Fruit fly (Drosophila melanogaster) whole organism, embryonic: ENCODE measurements around the gene Cpr67Fb.
A peak's percentile ranks its signal among the peaks of the same experiment; 100 is the strongest.

Source experiments
- Bgb ChIP-seq: fragments of 200-800 bp; sonication (Bioruptor generic); IDR thresholded peaks from 2 replicates; pipeline ENCODE4 v1.3.6; 2022; ENCODE audit warnings: missing biosample characterization, missing genetic modification characterization; ENCODE audit not compliant: partially characterized antibody
- CG10147 ChIP-seq: fragments of 200-800 bp; sonication (Bioruptor generic); optimal IDR thresholded peaks from 2 replicates; lab custom pipeline; 2019; ENCODE audit warnings: missing biosample characterization, mild to moderate bottlenecking, missing genetic modification characterization, moderate library complexity
- CG10543 ChIP-seq: fragments of 200-800 bp; sonication (Bioruptor generic); optimal IDR thresholded peaks from 3 replicates; lab custom pipeline; 2017; ENCODE audit warnings: missing biosample characterization, mild to moderate bottlenecking, missing genetic modification characterization, moderate library complexity
- CG11504 ChIP-seq: fragments of 200-800 bp; sonication (Bioruptor generic); optimal IDR thresholded peaks from 3 replicates; lab custom pipeline; 2019; ENCODE audit warnings: missing biosample characterization, mild to moderate bottlenecking, missing genetic modification characterization, moderate library complexity
- CG12071 ChIP-seq: fragments of 200-800 bp; sonication (Bioruptor generic); optimal IDR thresholded peaks from 3 replicates; lab custom pipeline; 2018; ENCODE audit warnings: missing biosample characterization, mild to moderate bottlenecking, missing genetic modification characterization
- CG12769 ChIP-seq: fragments of 200-800 bp; sonication (Bioruptor generic); optimal IDR thresholded peaks from 2 replicates; lab custom pipeline; 2019; ENCODE audit warnings: missing biosample characterization, mild to moderate bottlenecking, missing genetic modification characterization, moderate library complexity
- CG12942 ChIP-seq: fragments of 200-800 bp; sonication (Bioruptor generic); optimal IDR thresholded peaks from 3 replicates; lab custom pipeline; 2016; ENCODE audit warnings: missing biosample characterization, missing genetic modification characterization
- CG16815 ChIP-seq: fragments of 200-800 bp; sonication (Bioruptor generic); optimal IDR thresholded peaks from 3 replicates; lab custom pipeline; 2017; ENCODE audit warnings: missing biosample characterization, mild to moderate bottlenecking, missing genetic modification characterization
- CG1832 ChIP-seq: fragments of 200-800 bp; sonication (Bioruptor generic); optimal IDR thresholded peaks from 2 replicates; lab custom pipeline; 2017; ENCODE audit warnings: missing biosample characterization, mild to moderate bottlenecking, missing genetic modification characterization, inconsistent platforms
- CG31224 ChIP-seq: fragments of 200-800 bp; sonication (Bioruptor generic); IDR thresholded peaks from 2 replicates; pipeline ENCODE4 v1.3.6; 2022; ENCODE audit warnings: missing biosample characterization, missing genetic modification characterization
- CG4282 ChIP-seq: fragments of 200-800 bp; sonication (Bioruptor generic); optimal IDR thresholded peaks from 2 replicates; lab custom pipeline; 2016; ENCODE audit warnings: missing biosample characterization, missing genetic modification characterization
- CG4404 ChIP-seq: fragments of 200-800 bp; sonication (Bioruptor generic); IDR thresholded peaks from 2 replicates; pipeline ENCODE4 v1.3.6; 2022; ENCODE audit warnings: missing biosample characterization, missing genetic modification characterization
- CG6254 ChIP-seq: fragments of 200-800 bp; sonication (Bioruptor generic); optimal IDR thresholded peaks from 3 replicates; lab custom pipeline; 2017; ENCODE audit warnings: mild to moderate bottlenecking, missing biosample characterization, missing genetic modification reagents, missing genetic modification characterization
- CG7987 ChIP-seq: fragments of 200-800 bp; sonication (Bioruptor generic); optimal IDR thresholded peaks from 2 replicates; lab custom pipeline; 2018; ENCODE audit warnings: missing biosample characterization, mild to moderate bottlenecking, missing genetic modification characterization, moderate library complexity
- CG8765 ChIP-seq: fragments of 200-800 bp; sonication (Bioruptor generic); IDR thresholded peaks from 2 replicates; pipeline ENCODE4 v1.3.6; 2022; ENCODE audit warnings: missing biosample characterization, missing genetic modification characterization
- CG8924 ChIP-seq: fragments of 200-800 bp; optimal IDR thresholded peaks from 3 replicates; lab custom pipeline; 2019; ENCODE audit warnings: missing biosample characterization, mild to moderate bottlenecking, missing genetic modification characterization, moderate library complexity
- D ChIP-seq, 2 experiments: fragments of 200-800 bp in 1 of 2; fragments of >200 bp in 1 of 2; sonication (Bioruptor generic) in 1 of 2; optimal IDR thresholded peaks; 2 replicates in 1 of 2; 3 replicates in 1 of 2; lab custom pipeline; 2017; ENCODE audit warnings: mild to moderate bottlenecking in 1 of 2, missing biosample characterization in 1 of 2, missing genetic modification characterization in 1 of 2, missing genetic modification reagents in 1 of 2
- D19A ChIP-seq: fragments of 200-800 bp; optimal IDR thresholded peaks from 3 replicates; lab custom pipeline; 2019; ENCODE audit warnings: missing biosample characterization, mild to moderate bottlenecking, missing genetic modification characterization, moderate library complexity
- Dll ChIP-seq: fragments of 200-800 bp; sonication (Bioruptor generic); IDR thresholded peaks from 4 replicates; pipeline ENCODE4 v1.3.6; 2022; ENCODE audit warnings: missing biosample characterization, missing genetic modification characterization; ENCODE audit not compliant: partially characterized antibody
- MBD-R2 ChIP-seq: fragments of 200-800 bp; sonication (Bioruptor generic); IDR thresholded peaks from 2 replicates; pipeline ENCODE4 v1.3.6; 2022; ENCODE audit warnings: missing biosample characterization, missing genetic modification characterization
- Nf-YC ChIP-seq: fragments of 200-800 bp; optimal IDR thresholded peaks from 3 replicates; lab custom pipeline; 2019; ENCODE audit warnings: missing biosample characterization, mild to moderate bottlenecking, missing genetic modification characterization, moderate library complexity
- PHDP ChIP-seq: fragments of 200-800 bp; sonication (Bioruptor generic); optimal IDR thresholded peaks from 3 replicates; lab custom pipeline; 2018; ENCODE audit warnings: missing biosample characterization, mild to moderate bottlenecking, missing genetic modification characterization, moderate library complexity
- Ssrp ChIP-seq: fragments of 200-800 bp; sonication (Bioruptor generic); optimal IDR thresholded peaks from 2 replicates; lab custom pipeline; 2018; ENCODE audit warnings: missing biosample characterization, mild to moderate bottlenecking, missing genetic modification characterization, moderate library complexity
- Stat92E ChIP-seq, 3 experiments: fragments of >200 bp in 2 of 3; fragments of 200-800 bp in 1 of 3; sonication (Bioruptor generic) in 1 of 3; optimal IDR thresholded peaks; 2 replicates each; lab custom pipeline; 2017 to 2019; ENCODE audit warnings: missing biosample characterization in 3 of 3, missing genetic modification characterization in 3 of 3, mild to moderate bottlenecking in 1 of 3, moderate library complexity in 1 of 3
- Usf ChIP-seq: fragments of 200-800 bp; sonication (Bioruptor generic); optimal IDR thresholded peaks from 2 replicates; lab custom pipeline; 2017; ENCODE audit warnings: missing genotype, missing biosample characterization, missing genetic modification characterization
- chinmo ChIP-seq: fragments of 200-800 bp; sonication (Bioruptor generic); IDR thresholded peaks from 4 replicates; pipeline ENCODE4 v1.3.6; 2022; ENCODE audit warnings: missing biosample characterization, missing genetic modification characterization; ENCODE audit not compliant: partially characterized antibody
- chm ChIP-seq: fragments of 200-800 bp; sonication (Bioruptor generic); IDR thresholded peaks from 2 replicates; pipeline ENCODE4 v1.3.6; 2022; ENCODE audit warnings: missing biosample characterization, missing genetic modification characterization
- crol ChIP-seq: fragments of 200-800 bp; sonication (Bioruptor generic); IDR thresholded peaks from 2 replicates; pipeline ENCODE4 v1.3.6; 2022; ENCODE audit warnings: missing biosample characterization, missing genetic modification characterization
- gcm ChIP-seq: fragments of 200-800 bp; sonication (Bioruptor generic); optimal IDR thresholded peaks from 2 replicates; lab custom pipeline; 2019; ENCODE audit warnings: missing biosample characterization, mild to moderate bottlenecking, missing genetic modification characterization, moderate library complexity
- grau ChIP-seq: fragments of 200-800 bp; optimal IDR thresholded peaks from 3 replicates; lab custom pipeline; 2019; ENCODE audit warnings: missing biosample characterization, mild to moderate bottlenecking, missing genetic modification characterization, moderate library complexity
- gsb ChIP-seq: fragments of 200-800 bp; sonication (Bioruptor generic); IDR thresholded peaks from 2 replicates; pipeline ENCODE4 v1.3.6; 2022; ENCODE audit warnings: missing biosample characterization, missing genetic modification characterization
- her ChIP-seq: fragments of 200-800 bp; sonication (Bioruptor generic); optimal IDR thresholded peaks from 2 replicates; lab custom pipeline; 2016; ENCODE audit warnings: missing biosample characterization, missing genetic modification characterization
- hkb ChIP-seq, 2 experiments: fragments of 200-800 bp in 1 of 2; fragments of >200 bp in 1 of 2; sonication (Bioruptor generic) in 1 of 2; IDR thresholded peaks in 1 of 2; optimal IDR thresholded peaks in 1 of 2; 2 replicates each; pipeline versions ENCODE4 v1.3.6 to Lab custom; 2017 to 2022; ENCODE audit warnings: missing biosample characterization in 1 of 2, missing genetic modification characterization in 1 of 2
- lola ChIP-seq, 3 experiments: fragments of >200 bp in 2 of 3; fragments of 200-800 bp in 1 of 3; sonication (Bioruptor generic) in 1 of 3; optimal IDR thresholded peaks; 2 replicates each; lab custom pipeline; 2017 to 2019; ENCODE audit warnings: missing biosample characterization in 3 of 3, missing genetic modification characterization in 3 of 3, mild to moderate bottlenecking in 1 of 3, moderate library complexity in 1 of 3
- pho ChIP-seq: fragments of 200-800 bp; sonication (Bioruptor generic); optimal IDR thresholded peaks from 2 replicates; lab custom pipeline; 2016; ENCODE audit warnings: missing biosample characterization, missing genetic modification characterization
- pita ChIP-seq: fragments of 200-800 bp; sonication (Bioruptor generic); optimal IDR thresholded peaks from 2 replicates; lab custom pipeline; 2017; ENCODE audit warnings: missing biosample characterization, mild to moderate bottlenecking, missing genetic modification characterization
- rib ChIP-seq: fragments of 200-800 bp; sonication (Bioruptor generic); IDR thresholded peaks from 2 replicates; pipeline ENCODE4 v1.3.6; 2022; ENCODE audit warnings: missing biosample characterization, missing genetic modification characterization
- schlank ChIP-seq: fragments of 200-800 bp; sonication (Bioruptor generic); optimal IDR thresholded peaks from 2 replicates; lab custom pipeline; 2018; ENCODE audit warnings: missing biosample characterization, mild to moderate bottlenecking, missing genetic modification characterization
- sd ChIP-seq: fragments of 200-800 bp; sonication (Bioruptor generic); optimal IDR thresholded peaks from 3 replicates; lab custom pipeline; 2018; ENCODE audit warnings: missing biosample characterization, mild to moderate bottlenecking, missing genetic modification characterization, moderate library complexity
- shn ChIP-seq: fragments of 200-800 bp; sonication (Bioruptor generic); optimal IDR thresholded peaks from 3 replicates; lab custom pipeline; 2016; ENCODE audit warnings: missing biosample characterization, missing genetic modification characterization
- tap ChIP-seq: fragments of 200-800 bp; optimal IDR thresholded peaks from 3 replicates; lab custom pipeline; 2019; ENCODE audit warnings: missing biosample characterization, mild to moderate bottlenecking, missing genetic modification characterization, moderate library complexity
- tgo ChIP-seq: fragments of 200-800 bp; sonication (Bioruptor generic); IDR thresholded peaks from 3 replicates; pipeline ENCODE4 v1.3.6; 2022; ENCODE audit warnings: missing biosample characterization, missing genetic modification characterization
- tin ChIP-seq: fragments of 200-800 bp; sonication (Bioruptor generic); optimal IDR thresholded peaks from 3 replicates; lab custom pipeline; 2016; ENCODE audit warnings: missing biosample characterization, missing genetic modification characterization
- ttk ChIP-seq: fragments of 200-800 bp; sonication (Bioruptor generic); IDR thresholded peaks from 2 replicates; pipeline ENCODE4 v2.1.2; 2022; ENCODE audit warnings: missing biosample characterization, missing genetic modification characterization
- twi ChIP-seq: fragments of 200-800 bp; optimal IDR thresholded peaks from 2 replicates; lab custom pipeline; 2019; ENCODE audit warnings: missing biosample characterization, mild to moderate bottlenecking, missing genetic modification characterization, moderate library complexity
- vfl ChIP-seq: fragments of 200-800 bp; sonication (Bioruptor generic); optimal IDR thresholded peaks from 2 replicates; lab custom pipeline; 2016; ENCODE audit warnings: missing biosample characterization, missing genetic modification characterization
- zfh2 ChIP-seq: fragments of 200-800 bp; sonication (Bioruptor generic); optimal IDR thresholded peaks from 2 replicates; lab custom pipeline; 2016; ENCODE audit warnings: missing biosample characterization, missing genetic modification characterization

The Cpr67Fb gene

dm6 chr3L:10860042-10860643, 33.8 kb upstream of the Cpr67Fb start (continued):
- peak in 1 of 3 experiments; percentile 4 for TF ChIP-seq lola (GFP tag; optimal IDR thresholded peaks at IDR 0.05; lab: Kevin White, UChicago)
- TF ChIP-seq tin, result no peak
- TF ChIP-seq hkb (optimal IDR thresholded peaks at IDR 0.05; lab: Kevin White, UChicago), result no peak
- TF ChIP-seq hkb (GFP tag; IDR thresholded peaks at IDR 0.05; lab: Robert Waterston, UW), result 0 out of 2 replicates have a peak, but pooled peaks have one; percentile 7
- no peak for TF ChIP-seq PHDP (tag; lab: Kevin White, UChicago)
- peak; percentile 22; the same call in 1 of the 2 replicates for TF ChIP-seq Bgb
- peak; percentile 35 for TF ChIP-seq gcm (GFP tag; lab: Kevin White, UChicago)
- TF ChIP-seq MBD-R2, result no peak
- peak; percentile 13 for TF ChIP-seq CG7987 (GFP tag; lab: Kevin White, UChicago)
- TF ChIP-seq Nf-YC (tag; lab: Kevin White, UChicago), result peak; percentile 5
- TF ChIP-seq CG1832 (GFP tag; lab: Kevin White, UChicago), result peak; percentile 37
- no peak for TF ChIP-seq zfh2 (GFP tag; lab: Kevin White, UChicago)
- TF ChIP-seq CG4282 (GFP tag; lab: Kevin White, UChicago), result peak; percentile 19
- TF ChIP-seq tap (tag; lab: Kevin White, UChicago), result no peak
- peak; percentile 31 for TF ChIP-seq CG6254
- TF ChIP-seq chm (GFP tag; lab: Robert Waterston, UW), result peak; percentile 75; the same call in 1 of the 2 replicates
- TF ChIP-seq sd (tag; lab: Kevin White, UChicago), result peak; percentile 74
- no peak for TF ChIP-seq schlank
- no peak for TF ChIP-seq pita (GFP tag; lab: Kevin White, UChicago)
- TF ChIP-seq rib (GFP tag; lab: Robert Waterston, UW), result no peak
- TF ChIP-seq D19A, result no peak
- peak; percentile 69 for TF ChIP-seq CG12769 (tag; lab: Kevin White, UChicago)
- peak; percentile 43; the same call in 1 of the 2 replicates for TF ChIP-seq CG31224 (GFP tag; lab: Robert Waterston, UW)
- no peak for TF ChIP-seq CG8765
- TF ChIP-seq Usf (GFP tag; lab: Kevin White, UChicago), result no peak
- TF ChIP-seq CG16815 (GFP tag; lab: Kevin White, UChicago), result no peak
- TF ChIP-seq vfl, result peak; percentile 9
- TF ChIP-seq pho (GFP tag; lab: Kevin White, UChicago), result no peak
- peak; percentile 50 for TF ChIP-seq grau (tag; lab: Kevin White, UChicago)
- peak; percentile 21; the same call in 1 of the 2 replicates for TF ChIP-seq crol (GFP tag; lab: Robert Waterston, UW)
- no peak for TF ChIP-seq gsb (GFP tag; lab: Robert Waterston, UW)
- no peak for TF ChIP-seq CG12942
- TF ChIP-seq CG10543 (GFP tag; lab: Kevin White, UChicago), result peak; percentile 6
- peak; percentile 26 for TF ChIP-seq D (optimal IDR thresholded peaks at IDR 0.05; lab: Kevin White, UChicago)
- no peak for TF ChIP-seq D (GFP tag; optimal IDR thresholded peaks at IDR 0.05; lab: Kevin White, UChicago)
- 0 out of 4 replicates have a peak, but pooled peaks have one; percentile 25 for TF ChIP-seq Dll
- peak in 1 of 3 experiments; percentile 83 for TF ChIP-seq Stat92E (GFP tag; optimal IDR thresholded peaks at IDR 0.05; lab: Kevin White, UChicago)
- no peak for TF ChIP-seq Ssrp (tag; lab: Kevin White, UChicago)
- 0 out of 2 replicates have a peak, but pooled peaks have one; percentile 19 for TF ChIP-seq ttk (GFP tag; lab: Robert Waterston, UW)
- TF ChIP-seq shn (GFP tag; lab: Kevin White, UChicago), result peak; percentile 8
- peak; percentile 23 for TF ChIP-seq CG8924
- 0 out of 3 replicates have a peak, but pooled peaks have one; percentile 33 for TF ChIP-seq tgo (GFP tag; lab: Robert Waterston, UW)
- TF ChIP-seq twi (tag; lab: Kevin White, UChicago), result peak; percentile 61
- TF ChIP-seq CG10147, result peak; percentile 21
- peak; percentile 47 for TF ChIP-seq her (GFP tag; lab: Kevin White, UChicago)
- TF ChIP-seq CG12071, result no peak
- peak; percentile 70; the same call in 1 of the 4 replicates for TF ChIP-seq chinmo (GFP tag; lab: Robert Waterston, UW)
- TF ChIP-seq CG11504, result no peak
- no peak for TF ChIP-seq CG4404 (GFP tag; lab: Robert Waterston, UW)
